Worm (Caenorhabditis elegans) whole organism, mixed stage, embryonic: Measurements from ENCODE around the gene nhr-27.

ENCODE experiments used
- M03D4.4 ChIP-seq: sonication (generic microtip); optimal IDR thresholded peaks from 2 replicates; lab custom pipeline; 2017; ENCODE audit warnings: mild to moderate bottlenecking, missing genetic modification characterization, missing compliant biosample characterization
- bed-3 ChIP-seq: fragments of 200-800 bp; sonication (Bioruptor generic); optimal IDR thresholded peaks from 3 replicates; lab custom pipeline; 2018; ENCODE audit warnings: mild to moderate bottlenecking, missing genetic modification characterization, moderate library complexity, missing compliant biosample characterization
- blmp-1 ChIP-seq: fragments of 150-350 bp; optimal IDR thresholded peaks from 2 replicates; lab custom pipeline; 2014; ENCODE audit warnings: missing biosample characterization, missing genetic modification characterization
- ceh-39 ChIP-seq: fragments of 150-350 bp; optimal IDR thresholded peaks from 2 replicates; lab custom pipeline; 2014; ENCODE audit warnings: missing biosample characterization, missing genetic modification characterization
- ceh-43 ChIP-seq: fragments of 200-800 bp; sonication (Bioruptor generic); optimal IDR thresholded peaks from 2 replicates; lab custom pipeline; 2018; ENCODE audit warnings: mild to moderate bottlenecking, missing genetic modification characterization, moderate library complexity, missing compliant biosample characterization
- ceh-83 ChIP-seq: fragments of 200-800 bp; sonication (Bioruptor generic); optimal IDR thresholded peaks from 2 replicates; lab custom pipeline; 2018; ENCODE audit warnings: mild to moderate bottlenecking, missing genetic modification characterization, missing compliant biosample characterization
- ces-1 ChIP-seq: fragments of 150-350 bp; optimal IDR thresholded peaks from 2 replicates; lab custom pipeline; 2014; ENCODE audit warnings: missing biosample characterization, missing genetic modification reagents, missing genetic modification characterization
- drap-1 ChIP-seq: fragments of 200-800 bp; sonication (Bioruptor generic); optimal IDR thresholded peaks from 3 replicates; lab custom pipeline; 2018; ENCODE audit warnings: mild to moderate bottlenecking, missing genetic modification characterization, missing compliant biosample characterization
- elt-1 ChIP-seq: sonication (generic microtip); optimal IDR thresholded peaks from 2 replicates; lab custom pipeline; 2017; ENCODE audit warnings: missing genetic modification characterization, mild to moderate bottlenecking, missing compliant biosample characterization, antibody characterized with exemption, moderate library complexity, borderline replicate concordance; ENCODE audit not compliant: insufficient read depth
- elt-3 ChIP-seq: fragments of 150-350 bp; optimal IDR thresholded peaks from 2 replicates; lab custom pipeline; 2014; ENCODE audit warnings: missing biosample characterization, missing genetic modification characterization
- flh-1 ChIP-seq: fragments of 200-800 bp; sonication (Bioruptor generic); optimal IDR thresholded peaks from 2 replicates; lab custom pipeline; 2018; ENCODE audit warnings: mild to moderate bottlenecking, missing genetic modification characterization, moderate library complexity, missing compliant biosample characterization
- ham-2 ChIP-seq: fragments of 200-800 bp; sonication (Bioruptor generic); optimal IDR thresholded peaks from 2 replicates; lab custom pipeline; 2018; ENCODE audit warnings: mild to moderate bottlenecking, missing genetic modification characterization, missing compliant biosample characterization
- hlh-1 ChIP-seq: fragments of 150-350 bp; optimal IDR thresholded peaks from 2 replicates; lab custom pipeline; 2014; ENCODE audit warnings: missing biosample characterization, missing genetic modification reagents, missing genetic modification characterization
- lin-13 ChIP-seq: fragments of 150-350 bp; optimal IDR thresholded peaks from 2 replicates; lab custom pipeline; 2014; ENCODE audit warnings: missing biosample characterization, missing genetic modification characterization
- lin-32 ChIP-seq: fragments of 200-800 bp; sonication (Bioruptor generic); optimal IDR thresholded peaks from 2 replicates; lab custom pipeline; 2018; ENCODE audit warnings: mild to moderate bottlenecking, missing genetic modification characterization, missing compliant biosample characterization
- lsy-2 ChIP-seq: fragments of 150-350 bp; optimal IDR thresholded peaks from 2 replicates; lab custom pipeline; 2014; ENCODE audit warnings: missing biosample characterization, missing genetic modification characterization
- mab-5 ChIP-seq: fragments of 150-350 bp; optimal IDR thresholded peaks from 2 replicates; lab custom pipeline; 2014; ENCODE audit warnings: missing biosample characterization, missing genetic modification characterization
- mep-1 ChIP-seq: fragments of 150-350 bp; optimal IDR thresholded peaks from 2 replicates; lab custom pipeline; 2017; ENCODE audit warnings: missing biosample characterization, missing genetic modification reagents, missing genetic modification characterization, inconsistent platforms
- mls-2 ChIP-seq: sonication (generic microtip); optimal IDR thresholded peaks from 2 replicates; lab custom pipeline; 2016; ENCODE audit warnings: mild to moderate bottlenecking, missing genetic modification characterization, moderate library complexity, missing compliant biosample characterization
- nhr-12 ChIP-seq: fragments of 150-350 bp; optimal IDR thresholded peaks from 2 replicates; lab custom pipeline; 2014; ENCODE audit warnings: missing biosample characterization, missing genetic modification characterization
- nhr-2 ChIP-seq: fragments of 150-350 bp; optimal IDR thresholded peaks from 2 replicates; lab custom pipeline; 2014; ENCODE audit warnings: missing biosample characterization, missing genetic modification characterization
- nhr-237 ChIP-seq: fragments of 150-350 bp; optimal IDR thresholded peaks from 2 replicates; lab custom pipeline; 2014; ENCODE audit warnings: missing biosample characterization, missing genetic modification characterization
- nhr-28 ChIP-seq: fragments of 150-350 bp; optimal IDR thresholded peaks from 2 replicates; lab custom pipeline; 2014; ENCODE audit warnings: missing biosample characterization, missing genetic modification characterization
- nhr-76 ChIP-seq: sonication (generic microtip); optimal IDR thresholded peaks from 2 replicates; lab custom pipeline; 2017; ENCODE audit warnings: missing biosample characterization, missing genetic modification characterization
- pha-4 ChIP-seq: fragments of 150-350 bp; optimal IDR thresholded peaks from 2 replicates; lab custom pipeline; 2018; ENCODE audit warnings: missing biosample characterization, missing genetic modification reagents, missing genetic modification characterization
- sem-2 ChIP-seq: fragments of 200-800 bp; sonication (Bioruptor generic); optimal IDR thresholded peaks from 2 replicates; lab custom pipeline; 2018; ENCODE audit warnings: mild to moderate bottlenecking, missing genetic modification characterization, missing compliant biosample characterization
- snpc-4 ChIP-seq: fragments of 150-350 bp; optimal IDR thresholded peaks from 2 replicates; lab custom pipeline; 2014; ENCODE audit warnings: missing biosample characterization, missing genetic modification characterization
- sptf-1 ChIP-seq: sonication (generic microtip); optimal IDR thresholded peaks from 2 replicates; lab custom pipeline; 2017; ENCODE audit warnings: mild to moderate bottlenecking, missing genetic modification characterization, moderate library complexity, missing compliant biosample characterization
- tbx-8 ChIP-seq: fragments of 200-800 bp; sonication (Bioruptor generic); optimal IDR thresholded peaks from 2 replicates; lab custom pipeline; 2018; ENCODE audit warnings: mild to moderate bottlenecking, missing genetic modification characterization, moderate library complexity, missing compliant biosample characterization
- unc-120 ChIP-seq: sonication (generic microtip); optimal IDR thresholded peaks from 2 replicates; lab custom pipeline; 2017; ENCODE audit warnings: missing genetic modification characterization, missing compliant biosample characterization; ENCODE audit not compliant: poor library complexity, severe bottlenecking
- unc-39 ChIP-seq: fragments of 150-350 bp; optimal IDR thresholded peaks from 2 replicates; lab custom pipeline; 2014; ENCODE audit warnings: missing biosample characterization, missing genetic modification characterization
- unc-62 ChIP-seq: fragments of 150-350 bp; optimal IDR thresholded peaks from 2 replicates; lab custom pipeline; 2014; ENCODE audit warnings: missing biosample characterization, missing genetic modification reagents, missing genetic modification characterization
- zip-8 ChIP-seq: fragments of 150-350 bp; optimal IDR thresholded peaks from 2 replicates; lab custom pipeline; 2014; ENCODE audit warnings: missing biosample characterization, missing genetic modification characterization
- ztf-11 ChIP-seq: fragments of 150-350 bp; optimal IDR thresholded peaks from 2 replicates; lab custom pipeline; 2014; ENCODE audit warnings: missing biosample characterization, missing genetic modification characterization

The nhr-27 gene

ce11 chrX:12687482-12687881 lies 120.6 kb downstream of the nhr-27 start:
- TF ChIP-seq lsy-2 (tag; lab: Kevin White, UChicago) (no peak), zip-8 (no peak), unc-120 (tag; lab: Kevin White, UChicago) (no peak), nhr-28 (tag; lab: Kevin White, UChicago) (no peak), snpc-4 (no peak), pha-4 (no peak), elt-1 (no peak), ham-2 (no peak), sem-2 (GFP tag; lab: Kevin White, UChicago) (no peak), elt-3 (tag; lab: Kevin White, UChicago) (no peak), tbx-8 (no peak), nhr-2 (tag; lab: Kevin White, UChicago) (no peak), unc-62 (GFP tag; lab: Kevin White, UChicago) (no peak), ces-1 (GFP tag; lab: Kevin White, UChicago) (no peak), nhr-12 (no peak), lin-13 (tag; lab: Kevin White, UChicago) (no peak), sptf-1 (tag; lab: Kevin White, UChicago) (no peak), mab-5 (tag; lab: Kevin White, UChicago) (no peak), bed-3 (no peak), mep-1 (tag; lab: Kevin White, UChicago) (no peak)

ce11 chrX:12679603-12680002 lies 128.5 kb downstream of the nhr-27 start:
- TF ChIP-seq blmp-1 (tag; lab: Kevin White, UChicago): peak; percentile 66
- no peak for TF ChIP-seq M03D4.4
- TF ChIP-seq, all 35 proteins: peak for 1

ce11 chrX:12678532-12678931 lies 129.6 kb downstream of the nhr-27 start, which contains the start of gene adt-1:
Gene adt-1 (plus strand): TSS chrX:12678832.
- TF ChIP-seq pha-4 (no peak), nhr-28 (tag; lab: Kevin White, UChicago) (no peak), mab-5 (tag; lab: Kevin White, UChicago) (no peak)

ce11 chrX:12677113-12677512 lies 131.0 kb downstream of the nhr-27 start:
- TF ChIP-seq nhr-28 (tag; lab: Kevin White, UChicago): no peak
- TF ChIP-seq blmp-1 (tag; lab: Kevin White, UChicago): no peak
- TF ChIP-seq ztf-11 (tag; lab: Kevin White, UChicago): no peak
- TF ChIP-seq ces-1 (GFP tag; lab: Kevin White, UChicago): no peak
- no peak for TF ChIP-seq snpc-4
- no peak for TF ChIP-seq nhr-76
- no peak for TF ChIP-seq lsy-2 (tag; lab: Kevin White, UChicago)
- no peak for TF ChIP-seq drap-1 (GFP tag; lab: Kevin White, UChicago)
- TF ChIP-seq M03D4.4: no peak
- TF ChIP-seq mls-2 (tag; lab: Kevin White, UChicago): no peak
- TF ChIP-seq pha-4: no peak
- no peak for TF ChIP-seq nhr-12

- peak; percentile 83 for TF ChIP-seq hlh-1 (tag; lab: Kevin White, UChicago)
- peak; percentile 98 for TF ChIP-seq elt-1
- no peak for TF ChIP-seq sptf-1 (tag; lab: Kevin White, UChicago)
- peak; percentile 59 for TF ChIP-seq unc-62 (GFP tag; lab: Kevin White, UChicago)
- TF ChIP-seq mep-1 (tag; lab: Kevin White, UChicago): no peak
- peak; percentile 5 for TF ChIP-seq nhr-2 (tag; lab: Kevin White, UChicago)
Observed at ce11 chrX:12671638-12672290, 136.4 kb downstream of the nhr-27 start.

ce11 chrX:12670385-12670784 lies 137.7 kb downstream of the nhr-27 start:
- TF ChIP-seq mab-5 (tag; lab: Kevin White, UChicago) (no peak), ces-1 (GFP tag; lab: Kevin White, UChicago) (peak; percentile 82), mls-2 (tag; lab: Kevin White, UChicago) (peak; percentile 76), nhr-12 (peak; percentile 10), ceh-43 (no peak), zip-8 (no peak), flh-1 (GFP tag; lab: Kevin White, UChicago) (no peak), ztf-11 (tag; lab: Kevin White, UChicago) (peak; percentile 10), nhr-76 (no peak), sptf-1 (tag; lab: Kevin White, UChicago) (peak; percentile 68), M03D4.4 (peak; percentile 48), tbx-8 (no peak), elt-1 (no peak), nhr-28 (tag; lab: Kevin White, UChicago) (peak; percentile 34), blmp-1 (tag; lab: Kevin White, UChicago) (no peak), mep-1 (tag; lab: Kevin White, UChicago) (peak; percentile 5), drap-1 (GFP tag; lab: Kevin White, UChicago) (peak; percentile 23), ceh-39 (tag; lab: Kevin White, UChicago) (no peak), ham-2 (peak; percentile 43), nhr-237 (tag; lab: Kevin White, UChicago) (peak; percentile 74), ceh-83 (GFP tag; lab: Kevin White, UChicago) (no peak), lsy-2 (tag; lab: Kevin White, UChicago) (peak; percentile 10), pha-4 (peak; percentile 35), lin-32 (GFP tag; lab: Kevin White, UChicago) (no peak), elt-3 (tag; lab: Kevin White, UChicago) (peak; percentile 55), lin-13 (tag; lab: Kevin White, UChicago) (no peak), unc-62 (GFP tag; lab: Kevin White, UChicago) (peak; percentile 89), unc-39 (tag; lab: Kevin White, UChicago) (no peak), sem-2 (GFP tag; lab: Kevin White, UChicago) (no peak), unc-120 (tag; lab: Kevin White, UChicago) (peak; percentile 92)
